Fruit fly (Drosophila melanogaster) whole organism, embryonic: ENCODE measurements around the gene CG32187.
A peak's percentile ranks its signal among the peaks of the same experiment; 100 is the strongest.

Experiments used
- Abd-B ChIP-seq: fragments of 200-800 bp; sonication (Bioruptor generic); optimal IDR thresholded peaks from 2 replicates; lab custom pipeline; 2018; ENCODE audit warnings: missing biosample characterization, mild to moderate bottlenecking, missing genetic modification characterization, moderate library complexity
- Atf6 ChIP-seq: fragments of 200-800 bp; sonication (Bioruptor generic); IDR thresholded peaks from 2 replicates; pipeline ENCODE4 v1.3.6; 2022; ENCODE audit warnings: missing biosample characterization, missing genetic modification characterization
- Awh ChIP-seq: fragments of 200-800 bp; sonication (Bioruptor generic); IDR thresholded peaks from 2 replicates; pipeline ENCODE4, ENCODE4 v1.3.6; 2022; ENCODE audit warnings: missing biosample characterization, missing genetic modification characterization
- B-H1 ChIP-seq: fragments of 200-800 bp; sonication (Bioruptor generic); IDR thresholded peaks from 3 replicates; pipeline ENCODE4 v1.3.6; 2022; ENCODE audit warnings: missing biosample characterization, missing genetic modification characterization
- BEAF-32 ChIP-seq: fragments of 200-800 bp; sonication (Bioruptor generic); optimal IDR thresholded peaks from 3 replicates; lab custom pipeline; 2017; ENCODE audit warnings: missing biosample characterization, missing genetic modification characterization, mild to moderate bottlenecking, moderate library complexity, missing genetic modification reagents
- CG1024 ChIP-seq: fragments of 200-800 bp; sonication (Bioruptor generic); IDR thresholded peaks from 2 replicates; pipeline ENCODE4 v1.3.6; 2022; ENCODE audit warnings: missing biosample characterization, missing genetic modification characterization
- CG10462 ChIP-seq: fragments of 200-800 bp; sonication (Bioruptor generic); optimal IDR thresholded peaks from 2 replicates; lab custom pipeline; 2016; ENCODE audit warnings: missing biosample characterization, missing genetic modification characterization
- CG11696 ChIP-seq: fragments of 200-800 bp; sonication (Bioruptor generic); IDR thresholded peaks from 2 replicates; pipeline ENCODE4 v1.3.6; 2022; ENCODE audit warnings: missing biosample characterization, missing genetic modification characterization
- CG12236 ChIP-seq: fragments of 200-800 bp; sonication (Bioruptor generic); optimal IDR thresholded peaks from 2 replicates; lab custom pipeline; 2016; ENCODE audit warnings: missing biosample characterization, missing genetic modification characterization
- CG13424 ChIP-seq: fragments of 200-800 bp; sonication (Bioruptor generic); optimal IDR thresholded peaks from 2 replicates; lab custom pipeline; 2019; ENCODE audit warnings: missing biosample characterization, mild to moderate bottlenecking, missing genetic modification characterization, moderate library complexity
- CG14014 ChIP-seq: fragments of 200-800 bp; sonication (Bioruptor generic); IDR thresholded peaks from 2 replicates; pipeline ENCODE4 v1.3.6; 2022; ENCODE audit warnings: missing biosample characterization, missing genetic modification characterization
- CG1529 ChIP-seq: fragments of 200-800 bp; sonication (Bioruptor generic); optimal IDR thresholded peaks from 3 replicates; lab custom pipeline; 2018; ENCODE audit warnings: missing biosample characterization, missing genetic modification characterization
- CG15696 ChIP-seq: fragments of 200-800 bp; sonication (Bioruptor generic); optimal IDR thresholded peaks from 2 replicates; lab custom pipeline; 2019; ENCODE audit warnings: missing biosample characterization, mild to moderate bottlenecking, missing genetic modification characterization, moderate library complexity
- CG17186 ChIP-seq: fragments of 200-800 bp; sonication (Bioruptor generic); optimal IDR thresholded peaks from 3 replicates; lab custom pipeline; 2017; ENCODE audit warnings: missing biosample characterization, missing genetic modification reagents, missing genetic modification characterization
- CG2116 ChIP-seq: fragments of 200-800 bp; sonication (Bioruptor generic); optimal IDR thresholded peaks from 3 replicates; lab custom pipeline; 2018; ENCODE audit warnings: missing biosample characterization, mild to moderate bottlenecking, missing genetic modification characterization
- CG2120 ChIP-seq: fragments of 200-800 bp; sonication (Bioruptor generic); optimal IDR thresholded peaks from 3 replicates; lab custom pipeline; 2016; ENCODE audit warnings: missing biosample characterization, missing genetic modification characterization
- CG2678 ChIP-seq: fragments of 200-800 bp; sonication (Bioruptor generic); optimal IDR thresholded peaks from 3 replicates; lab custom pipeline; 2019; ENCODE audit warnings: missing biosample characterization, mild to moderate bottlenecking, missing genetic modification characterization, moderate library complexity
- CG3163 ChIP-seq: fragments of 200-800 bp; sonication (Bioruptor generic); optimal IDR thresholded peaks from 3 replicates; lab custom pipeline; 2016; ENCODE audit warnings: missing biosample characterization, missing genetic modification characterization
- CG33213 ChIP-seq: fragments of 200-800 bp; sonication (Bioruptor generic); optimal IDR thresholded peaks from 3 replicates; lab custom pipeline; 2016; ENCODE audit warnings: missing biosample characterization, missing genetic modification characterization
- CG4730 ChIP-seq: fragments of 200-800 bp; sonication (Bioruptor generic); IDR thresholded peaks from 2 replicates; pipeline ENCODE4 v1.3.6; 2022; ENCODE audit warnings: missing biosample characterization, missing genetic modification characterization
- CG7963 ChIP-seq: fragments of 200-800 bp; sonication (Bioruptor generic); IDR thresholded peaks from 3 replicates; pipeline ENCODE4 v1.3.6; 2022; ENCODE audit warnings: missing biosample characterization, missing genetic modification characterization; ENCODE audit not compliant: partially characterized antibody
- CG8290 ChIP-seq, 3 experiments: fragments of 200-800 bp; sonication (Bioruptor generic); optimal IDR thresholded peaks; 2 replicates each; lab custom pipeline; 2016 to 2019; ENCODE audit warnings: missing biosample characterization in 3 of 3, missing genetic modification characterization in 3 of 3, mild to moderate bottlenecking in 2 of 3, moderate library complexity in 1 of 3
- Dbx ChIP-seq: fragments of 200-800 bp; sonication (Bioruptor generic); IDR thresholded peaks from 3 replicates; pipeline ENCODE4 v1.3.6; 2022; ENCODE audit warnings: missing biosample characterization, missing genetic modification characterization
- Dfd ChIP-seq, 2 experiments: fragments of >200 bp; optimal IDR thresholded peaks; 2 replicates each; lab custom pipeline; 2017; ENCODE audit warnings: missing biosample characterization in 2 of 2, missing genetic modification characterization in 2 of 2
- Doc3 ChIP-seq: fragments of 200-800 bp; sonication (Bioruptor generic); IDR thresholded peaks from 3 replicates; pipeline ENCODE4 v1.3.6; 2022; ENCODE audit warnings: missing biosample characterization, missing genetic modification characterization; ENCODE audit not compliant: partially characterized antibody
- Drgx ChIP-seq: fragments of 200-800 bp; sonication (Bioruptor generic); IDR thresholded peaks from 2 replicates; pipeline ENCODE4 v1.3.6; 2022; ENCODE audit warnings: missing biosample characterization, missing genetic modification characterization
- Gsc ChIP-seq: fragments of 200-800 bp; sonication (Bioruptor generic); IDR thresholded peaks from 2 replicates; pipeline ENCODE4 v1.3.6; 2022; ENCODE audit warnings: missing biosample characterization, missing genetic modification characterization
- HmgD ChIP-seq: fragments of 200-800 bp; sonication (Bioruptor generic); optimal IDR thresholded peaks from 3 replicates; lab custom pipeline; 2016; ENCODE audit warnings: missing biosample characterization, missing genetic modification characterization
- Lim3 ChIP-seq: fragments of 200-800 bp; sonication (Bioruptor generic); IDR thresholded peaks from 2 replicates; pipeline ENCODE4 v1.3.6; 2022; ENCODE audit warnings: missing biosample characterization, missing genetic modification characterization
- Lpt ChIP-seq: fragments of >200 bp; optimal IDR thresholded peaks from 2 replicates; lab custom pipeline; 2018; ENCODE audit warnings: missing biosample characterization, missing genetic modification characterization
- MESR4 ChIP-seq: fragments of 200-800 bp; sonication (Bioruptor generic); optimal IDR thresholded peaks from 2 replicates; lab custom pipeline; 2018; ENCODE audit warnings: missing biosample characterization, mild to moderate bottlenecking, missing genetic modification characterization, moderate library complexity
- Neu2 ChIP-seq: fragments of 200-800 bp; sonication (Bioruptor generic); optimal IDR thresholded peaks from 3 replicates; lab custom pipeline; 2016; ENCODE audit warnings: missing biosample characterization, missing genetic modification characterization, borderline replicate concordance
- Scr ChIP-seq: fragments of 200-800 bp; sonication (Bioruptor generic); IDR thresholded peaks from 2 replicates; pipeline ENCODE4 v1.3.6; 2022; ENCODE audit warnings: missing biosample characterization, missing genetic modification characterization; ENCODE audit not compliant: partially characterized antibody
- Six4 ChIP-seq: fragments of 200-800 bp; sonication (Bioruptor generic); optimal IDR thresholded peaks from 2 replicates; lab custom pipeline; 2016; ENCODE audit warnings: missing biosample characterization, missing genetic modification characterization
- ase ChIP-seq: fragments of 200-800 bp; sonication (Bioruptor generic); IDR thresholded peaks from 3 replicates; pipeline ENCODE4 v1.3.6; 2022; ENCODE audit warnings: missing biosample characterization, missing genetic modification characterization
- br ChIP-seq: fragments of >200 bp; optimal IDR thresholded peaks from 2 replicates; lab custom pipeline; 2017
- cad ChIP-seq: fragments of >200 bp; optimal IDR thresholded peaks from 2 replicates; lab custom pipeline; 2017; ENCODE audit warnings: missing biosample characterization, missing genetic modification characterization
- cato ChIP-seq: fragments of 200-800 bp; sonication (Bioruptor generic); optimal IDR thresholded peaks from 2 replicates; lab custom pipeline; 2016; ENCODE audit warnings: missing biosample characterization, missing genetic modification characterization, borderline replicate concordance
- caup ChIP-seq: fragments of 200-800 bp; sonication (Bioruptor generic); optimal IDR thresholded peaks from 3 replicates; lab custom pipeline; 2017; ENCODE audit warnings: missing biosample characterization, mild to moderate bottlenecking, missing genetic modification characterization, moderate library complexity; ENCODE audit not compliant: severe bottlenecking
- chinmo ChIP-seq: fragments of 200-800 bp; sonication (Bioruptor generic); IDR thresholded peaks from 4 replicates; pipeline ENCODE4 v1.3.6; 2022; ENCODE audit warnings: missing biosample characterization, missing genetic modification characterization; ENCODE audit not compliant: partially characterized antibody
- crc ChIP-seq: fragments of 200-800 bp; sonication (Bioruptor generic); optimal IDR thresholded peaks from 2 replicates; lab custom pipeline; 2016; ENCODE audit warnings: missing biosample characterization, missing genetic modification characterization
- crol ChIP-seq: fragments of 200-800 bp; sonication (Bioruptor generic); IDR thresholded peaks from 2 replicates; pipeline ENCODE4 v1.3.6; 2022; ENCODE audit warnings: missing biosample characterization, missing genetic modification characterization
- da ChIP-seq: fragments of 200-800 bp; sonication (Bioruptor generic); optimal IDR thresholded peaks from 2 replicates; lab custom pipeline; 2016; ENCODE audit warnings: missing biosample characterization, missing genetic modification characterization
- fd102C ChIP-seq: fragments of 200-800 bp; sonication (Bioruptor generic); optimal IDR thresholded peaks from 2 replicates; lab custom pipeline; 2018; ENCODE audit warnings: missing biosample characterization, mild to moderate bottlenecking, missing genetic modification characterization, moderate library complexity
- gce ChIP-seq: fragments of 200-800 bp; sonication (Bioruptor generic); IDR thresholded peaks from 3 replicates; pipeline ENCODE4 v1.3.6; 2022; ENCODE audit warnings: missing biosample characterization, missing genetic modification characterization
- gcm ChIP-seq: fragments of 200-800 bp; sonication (Bioruptor generic); optimal IDR thresholded peaks from 2 replicates; lab custom pipeline; 2019; ENCODE audit warnings: missing biosample characterization, mild to moderate bottlenecking, missing genetic modification characterization, moderate library complexity
- gsb ChIP-seq: fragments of 200-800 bp; sonication (Bioruptor generic); IDR thresholded peaks from 2 replicates; pipeline ENCODE4 v1.3.6; 2022; ENCODE audit warnings: missing biosample characterization, missing genetic modification characterization
- gt ChIP-seq: fragments of 200-800 bp; sonication (Bioruptor generic); IDR thresholded peaks from 2 replicates; pipeline ENCODE4 v1.3.6; 2022; ENCODE audit warnings: missing biosample characterization, missing genetic modification characterization
- kni ChIP-seq: fragments of 200-800 bp; sonication (Bioruptor generic); optimal IDR thresholded peaks from 3 replicates; lab custom pipeline; 2017; ENCODE audit warnings: mild to moderate bottlenecking, missing biosample characterization, missing genetic modification reagents, missing genetic modification characterization
- nom ChIP-seq: fragments of 200-800 bp; sonication (Bioruptor generic); optimal IDR thresholded peaks from 2 replicates; lab custom pipeline; 2017; ENCODE audit warnings: missing biosample characterization, missing genetic modification characterization, mild to moderate bottlenecking, moderate library complexity, missing genetic modification reagents
- rib ChIP-seq: fragments of 200-800 bp; sonication (Bioruptor generic); IDR thresholded peaks from 2 replicates; pipeline ENCODE4 v1.3.6; 2022; ENCODE audit warnings: missing biosample characterization, missing genetic modification characterization

The CG32187 gene

DNA sequence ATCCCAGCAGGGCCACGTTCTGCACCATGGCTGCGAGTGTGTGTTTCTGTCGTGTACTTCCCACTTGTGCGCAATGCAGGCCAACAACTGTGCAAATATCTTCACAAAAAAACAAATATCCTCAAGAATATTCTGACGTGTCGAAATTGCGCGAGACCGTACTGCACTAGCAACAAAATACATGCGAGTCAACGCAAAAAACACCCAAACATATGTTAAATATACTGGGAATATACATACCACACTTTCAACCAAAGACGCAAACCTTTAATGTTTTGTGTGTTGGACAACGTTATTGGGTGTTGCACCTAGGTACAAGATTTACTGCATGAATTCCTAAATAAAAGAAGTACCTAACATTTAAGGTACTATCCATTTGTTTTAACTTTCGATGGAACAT is 4.1 kb downstream of the CG32187 start, which contains the start of gene NUCB1 (continued):
- TF ChIP-seq nom (GFP tag; lab: Kevin White, UChicago), result no peak
- peak; percentile 0 for TF ChIP-seq CG15696
- no peak for TF ChIP-seq CG13424
- no peak for TF ChIP-seq Six4
- TF ChIP-seq Neu2, result no peak
- TF ChIP-seq Abd-B (GFP tag; lab: Kevin White, UChicago), result peak; percentile 62
- no peak for TF ChIP-seq ase (GFP tag; lab: Robert Waterston, UW)
- TF ChIP-seq cad (GFP tag; lab: Kevin White, UChicago), result no peak
- peak; percentile 70 for TF ChIP-seq CG2120 (GFP tag; lab: Kevin White, UChicago)
- TF ChIP-seq CG8290 (GFP tag; optimal IDR thresholded peaks at IDR 0.05; lab: Kevin White, UChicago), result peak; percentile 20
- TF ChIP-seq CG8290 (tag; optimal IDR thresholded peaks at IDR 0.05; lab: Kevin White, UChicago), result peak in 1 of 2 experiments; percentile 89
- no peak for TF ChIP-seq Drgx (GFP tag; lab: Robert Waterston, UW)
- peak; percentile 45 for TF ChIP-seq BEAF-32
- peak; percentile 18 for TF ChIP-seq CG3163 (GFP tag; lab: Kevin White, UChicago)
- TF ChIP-seq CG1024 (GFP tag; lab: Robert Waterston, UW), result no peak; the same call in 1 of the 2 replicates
- TF ChIP-seq Atf6 (GFP tag; lab: Robert Waterston, UW), result peak; percentile 24; the same call in 1 of the 2 replicates
- TF ChIP-seq gcm, result no peak
- no peak for TF ChIP-seq gsb (GFP tag; lab: Robert Waterston, UW)
- TF ChIP-seq CG33213 (GFP tag; lab: Kevin White, UChicago), result peak; percentile 79
- TF ChIP-seq Dbx (GFP tag; lab: Robert Waterston, UW), result peak; percentile 69; the same call in 2 of the 3 replicates
- no peak for TF ChIP-seq kni (GFP tag; lab: Kevin White, UChicago)
- peak; percentile 56 for TF ChIP-seq CG2116 (GFP tag; lab: Kevin White, UChicago)
- no peak for TF ChIP-seq br (lab: Kevin White, UChicago)
- TF ChIP-seq caup (GFP tag; lab: Kevin White, UChicago), result no peak
- no peak for TF ChIP-seq CG1529 (GFP tag; lab: Kevin White, UChicago)
- no peak for TF ChIP-seq CG4730
- no peak for TF ChIP-seq chinmo (GFP tag; lab: Robert Waterston, UW)
- TF ChIP-seq CG12236 (GFP tag; lab: Kevin White, UChicago), result no peak
- no peak for TF ChIP-seq Lpt (GFP tag; lab: Kevin White, UChicago)
- no peak for TF ChIP-seq crol (GFP tag; lab: Robert Waterston, UW)
- peak; percentile 93 for TF ChIP-seq MESR4 (GFP tag; lab: Kevin White, UChicago)
- TF ChIP-seq da (GFP tag; lab: Kevin White, UChicago), result no peak
- TF ChIP-seq CG14014 (GFP tag; lab: Robert Waterston, UW), result 0 out of 2 replicates have a peak, but pooled peaks have one; percentile 45
- TF ChIP-seq CG10462 (GFP tag; lab: Kevin White, UChicago), result no peak
- TF ChIP-seq HmgD (GFP tag; lab: Kevin White, UChicago), result peak; percentile 72
- no peak for TF ChIP-seq cato
- TF ChIP-seq B-H1, result no peak
- no peak for TF ChIP-seq rib (GFP tag; lab: Robert Waterston, UW)
- no peak for TF ChIP-seq CG2678 (tag; lab: Kevin White, UChicago)
- TF ChIP-seq gt (GFP tag; lab: Robert Waterston, UW), result no peak
- TF ChIP-seq CG17186 (GFP tag; lab: Kevin White, UChicago), result peak; percentile 79
- TF ChIP-seq Gsc, result no peak
- TF ChIP-seq Lim3 (GFP tag; lab: Robert Waterston, UW), result no peak
- TF ChIP-seq Dfd (GFP tag; optimal IDR thresholded peaks at IDR 0.05; lab: Kevin White, UChicago), result no peak
- no peak for TF ChIP-seq crc
- no peak for TF ChIP-seq CG11696 (GFP tag; lab: Robert Waterston, UW)
- peak; percentile 36; the same call in 1 of the 2 replicates for TF ChIP-seq Awh (GFP tag; lab: Robert Waterston, UW)
- no peak for TF ChIP-seq CG7963 (GFP tag; lab: Robert Waterston, UW)
- TF ChIP-seq Scr (GFP tag; lab: Robert Waterston, UW), result 0 out of 2 replicates have a peak, but pooled peaks have one; percentile 2
- no peak for TF ChIP-seq Doc3 (GFP tag; lab: Robert Waterston, UW)
- no peak for TF ChIP-seq fd102C (GFP tag; lab: Kevin White, UChicago)
- no peak for TF ChIP-seq gce
